Worm (Caenorhabditis elegans) whole organism, L4 larva: ENCODE measurements around the gene lst-6.

Experiments
- F44E2.7 ChIP-seq: fragments of 200-800 bp; sonication (Bioruptor generic); IDR thresholded peaks from 2 replicates; pipeline ENCODE4 v2.1.2; 2022; ENCODE audit warnings: missing genetic modification characterization, missing compliant biosample characterization
- T20F7.1 ChIP-seq: fragments of 200-800 bp; sonication (Bioruptor generic); optimal IDR thresholded peaks from 2 replicates; lab custom pipeline; 2018; ENCODE audit warnings: mild to moderate bottlenecking, missing genetic modification characterization, missing compliant biosample characterization
- Y75B8A.6 ChIP-seq: fragments of 200-800 bp; sonication (Bioruptor generic); IDR thresholded peaks from 2 replicates; pipeline ENCODE4 v1.3.6; 2022; ENCODE audit warnings: missing genetic modification reagents, missing genetic modification characterization, missing compliant biosample characterization
- ZK546.5 ChIP-seq, 2 experiments: sonication (generic microtip); optimal IDR thresholded peaks; 2 replicates each; lab custom pipeline; 2017; ENCODE audit warnings: missing biosample characterization in 2 of 2, missing genetic modification characterization in 2 of 2
- aha-1 ChIP-seq: fragments of 150-350 bp; peaks from one replicate; lab custom pipeline; 2014; ENCODE audit warnings: missing biosample characterization, missing genetic modification characterization
- arid-1 ChIP-seq: fragments of 200-800 bp; sonication (Bioruptor generic); conservative IDR thresholded peaks from 2 replicates; pipeline ENCODE4 v1.3.6; 2022; ENCODE audit warnings: missing genetic modification reagents, missing genetic modification characterization, missing compliant biosample characterization
- attf-4 ChIP-seq: sonication (generic microtip); optimal IDR thresholded peaks from 3 replicates; lab custom pipeline; 2017; ENCODE audit warnings: missing biosample characterization, missing genetic modification characterization
- ceh-20 ChIP-seq: fragments of 200-800 bp; sonication (Bioruptor generic); IDR thresholded peaks from 2 replicates; pipeline ENCODE4 v1.3.6; 2022; ENCODE audit warnings: missing genetic modification reagents, missing genetic modification characterization, missing compliant biosample characterization
- ceh-44 ChIP-seq: fragments of 200-800 bp; sonication (Bioruptor generic); IDR thresholded peaks from 2 replicates; pipeline ENCODE4 v1.3.6; 2022; ENCODE audit warnings: missing genetic modification reagents, missing genetic modification characterization, missing compliant biosample characterization
- cey-2 ChIP-seq: sonication (generic microtip); optimal IDR thresholded peaks from 3 replicates; lab custom pipeline; 2017; ENCODE audit warnings: missing genetic modification characterization, mild to moderate bottlenecking, missing compliant biosample characterization, antibody characterized with exemption, borderline replicate concordance; ENCODE audit not compliant: insufficient read depth
- daf-16 ChIP-seq, 3 experiments: sonication (generic microtip); optimal IDR thresholded peaks; 2 replicates each; lab custom pipeline; 2016 to 2017; ENCODE audit warnings: missing genetic modification characterization in 3 of 3, missing genetic modification reagents in 3 of 3, mild to moderate bottlenecking in 2 of 3, missing compliant biosample characterization in 2 of 3, missing biosample characterization in 1 of 3, moderate library complexity in 1 of 3
- daf-8 ChIP-seq: fragments of 200-800 bp; sonication (Bioruptor generic); IDR thresholded peaks from 2 replicates; pipeline ENCODE4 v1.3.6; 2022; ENCODE audit warnings: missing genetic modification characterization, missing compliant biosample characterization
- dmd-6 ChIP-seq: fragments of 200-800 bp; sonication (Bioruptor generic); IDR thresholded peaks from 2 replicates; pipeline ENCODE4 v1.3.6; 2022; ENCODE audit warnings: missing genetic modification reagents, missing genetic modification characterization, missing compliant biosample characterization
- dpl-1 ChIP-seq: fragments of 150-350 bp; optimal IDR thresholded peaks from 2 replicates; lab custom pipeline; 2014; ENCODE audit warnings: missing biosample characterization, missing genetic modification reagents, missing genetic modification characterization
- dve-1 ChIP-seq: sonication (generic microtip); optimal IDR thresholded peaks from 2 replicates; lab custom pipeline; 2017; ENCODE audit warnings: antibody characterized with exemption, mild to moderate bottlenecking, missing genetic modification characterization, missing compliant biosample characterization; ENCODE audit not compliant: insufficient read depth
- egl-43 ChIP-seq: fragments of 200-800 bp; sonication (Bioruptor generic); IDR thresholded peaks from 2 replicates; pipeline ENCODE4 v1.3.6; 2022; ENCODE audit warnings: missing genetic modification reagents, missing genetic modification characterization, missing compliant biosample characterization
- fkh-10 ChIP-seq: fragments of 150-350 bp; optimal IDR thresholded peaks from 2 replicates; lab custom pipeline; 2014; ENCODE audit warnings: missing biosample characterization, missing genetic modification reagents, missing genetic modification characterization
- fos-1 ChIP-seq: fragments of 150-350 bp; optimal IDR thresholded peaks from 2 replicates; lab custom pipeline; 2014; ENCODE audit warnings: missing biosample characterization, missing genetic modification characterization
- gei-8 ChIP-seq: fragments of 200-800 bp; sonication (Bioruptor generic); optimal IDR thresholded peaks from 2 replicates; lab custom pipeline; 2018; ENCODE audit warnings: mild to moderate bottlenecking, missing genetic modification characterization, missing compliant biosample characterization
- hlh-11 ChIP-seq: fragments of 200-800 bp; sonication (Bioruptor generic); optimal IDR thresholded peaks from 2 replicates; lab custom pipeline; 2018; ENCODE audit warnings: mild to moderate bottlenecking, missing genetic modification characterization, missing compliant biosample characterization
- hlh-30 ChIP-seq: sonication (generic microtip); optimal IDR thresholded peaks from 2 replicates; lab custom pipeline; 2017; ENCODE audit warnings: antibody characterized with exemption, mild to moderate bottlenecking, missing genetic modification characterization, missing compliant biosample characterization; ENCODE audit not compliant: insufficient read depth
- hmg-1.1 ChIP-seq: fragments of 200-800 bp; sonication (Bioruptor generic); IDR thresholded peaks from 2 replicates; pipeline ENCODE4 v1.3.6; 2022; ENCODE audit warnings: missing genetic modification reagents, missing genetic modification characterization, missing compliant biosample characterization
- jun-1 ChIP-seq: fragments of 150-350 bp; optimal IDR thresholded peaks from 2 replicates; lab custom pipeline; 2014; ENCODE audit warnings: missing biosample characterization, missing genetic modification reagents, missing genetic modification characterization
- lim-7 ChIP-seq: fragments of 200-800 bp; sonication (Bioruptor generic); IDR thresholded peaks from 2 replicates; pipeline ENCODE4 v1.3.6; 2022; ENCODE audit warnings: missing genetic modification characterization, missing compliant biosample characterization
- lin-13 ChIP-seq: fragments of 150-350 bp; optimal IDR thresholded peaks from 2 replicates; lab custom pipeline; 2014; ENCODE audit warnings: missing biosample characterization, missing genetic modification reagents, missing genetic modification characterization
- lin-38 ChIP-seq: fragments of 200-800 bp; sonication (Bioruptor generic); IDR thresholded peaks from 2 replicates; pipeline ENCODE4 v1.3.6; 2022; ENCODE audit warnings: missing genetic modification reagents, missing genetic modification characterization, missing compliant biosample characterization
- lsy-2 ChIP-seq, 2 experiments: fragments of 150-350 bp in 1 of 2; sonication (generic microtip) in 1 of 2; optimal IDR thresholded peaks; 2 replicates each; lab custom pipeline; 2014 to 2017; ENCODE audit warnings: missing biosample characterization in 2 of 2, missing genetic modification characterization in 2 of 2
- mdl-1 ChIP-seq, 2 experiments: fragments of 150-350 bp in 1 of 2; sonication (generic microtip) in 1 of 2; optimal IDR thresholded peaks; 2 replicates each; lab custom pipeline; 2014 to 2017; ENCODE audit warnings: missing biosample characterization in 2 of 2, missing genetic modification characterization in 2 of 2
- mep-1 ChIP-seq: fragments of 150-350 bp; sonication (generic microtip); optimal IDR thresholded peaks from 3 replicates; lab custom pipeline; 2014; ENCODE audit warnings: missing biosample characterization, missing genetic modification characterization
- mes-2 ChIP-seq: sonication (generic microtip); optimal IDR thresholded peaks from 2 replicates; lab custom pipeline; 2016; ENCODE audit warnings: missing genotype, mild to moderate bottlenecking, missing genetic modification characterization, missing compliant biosample characterization; ENCODE audit not compliant: poor library complexity, severe bottlenecking
- mxl-3 ChIP-seq: fragments of 200-800 bp; sonication (Bioruptor generic); optimal IDR thresholded peaks from 2 replicates; lab custom pipeline; 2018; ENCODE audit warnings: mild to moderate bottlenecking, missing genetic modification characterization, missing compliant biosample characterization
- nhr-10 ChIP-seq: fragments of 150-350 bp; optimal IDR thresholded peaks from 2 replicates; lab custom pipeline; 2014; ENCODE audit warnings: missing biosample characterization, missing genetic modification characterization
- nhr-28 ChIP-seq: fragments of 150-350 bp; optimal IDR thresholded peaks from 2 replicates; lab custom pipeline; 2014; ENCODE audit warnings: missing biosample characterization, missing genetic modification characterization
- nhr-6 ChIP-seq: fragments of 150-350 bp; optimal IDR thresholded peaks from 2 replicates; lab custom pipeline; 2014; ENCODE audit warnings: missing biosample characterization, missing genetic modification characterization
- php-3 ChIP-seq: fragments of 200-800 bp; sonication (Bioruptor generic); IDR thresholded peaks from 2 replicates; pipeline ENCODE4 v1.3.6; 2022; ENCODE audit warnings: missing genetic modification reagents, missing genetic modification characterization, missing compliant biosample characterization
- rbr-2 ChIP-seq: sonication (generic microtip); optimal IDR thresholded peaks from 2 replicates; lab custom pipeline; 2016; ENCODE audit warnings: missing genotype, missing genetic modification characterization, missing compliant biosample characterization
- saeg-2 ChIP-seq: fragments of 200-800 bp; sonication (Bioruptor generic); IDR thresholded peaks from 2 replicates; pipeline ENCODE4 v1.3.6; 2022; ENCODE audit warnings: missing genetic modification reagents, missing genetic modification characterization, missing compliant biosample characterization
- tag-97 ChIP-seq: fragments of 200-800 bp; sonication (Bioruptor generic); IDR thresholded peaks from 2 replicates; pipeline ENCODE4 v1.3.6; 2022; ENCODE audit warnings: missing genetic modification characterization, missing compliant biosample characterization
- unc-130 ChIP-seq: sonication (generic microtip); optimal IDR thresholded peaks from 2 replicates; lab custom pipeline; 2016; ENCODE audit warnings: missing genetic modification reagents, missing genetic modification characterization, missing compliant biosample characterization
- vab-7 ChIP-seq: fragments of 200-800 bp; sonication (Bioruptor generic); IDR thresholded peaks from 2 replicates; pipeline ENCODE4 v1.3.6; 2022; ENCODE audit warnings: missing genetic modification reagents, missing genetic modification characterization, missing compliant biosample characterization
- zag-1 ChIP-seq: fragments of 150-350 bp; optimal IDR thresholded peaks from 2 replicates; lab custom pipeline; 2014; ENCODE audit warnings: missing biosample characterization, missing genetic modification characterization
- zfp-3 ChIP-seq: fragments of 200-800 bp; sonication (Bioruptor generic); conservative IDR thresholded peaks from 2 replicates; pipeline ENCODE4 v1.3.6; 2022; ENCODE audit warnings: missing genetic modification reagents, missing genetic modification characterization, missing compliant biosample characterization
- ztf-7 ChIP-seq: fragments of 150-350 bp; optimal IDR thresholded peaks from 2 replicates; lab custom pipeline; 2014; ENCODE audit warnings: missing biosample characterization, missing genetic modification characterization

Gene lst-6

ce11 chrII:7053649-7054048 lies 31.3 kb upstream of the lst-6 start, which contains the start of gene ZK1127.4:
TSS of gene ZK1127.4 (plus strand) at chrII:7053949.
- TF ChIP-seq hmg-1.1 (GFP tag; lab: Robert Waterston, UW) (no peak), ZK546.5 (tag; optimal IDR thresholded peaks at IDR 0.05; lab: Kevin White, UChicago) (no peak), lim-7 (GFP tag; lab: Robert Waterston, UW) (no peak), egl-43 (no peak), Y75B8A.6 (GFP tag; lab: Robert Waterston, UW) (no peak), mxl-3 (no peak), zfp-3 (GFP tag; lab: Robert Waterston, UW) (no peak), zag-1 (tag; lab: Kevin White, UChicago) (no peak)

DNA sequence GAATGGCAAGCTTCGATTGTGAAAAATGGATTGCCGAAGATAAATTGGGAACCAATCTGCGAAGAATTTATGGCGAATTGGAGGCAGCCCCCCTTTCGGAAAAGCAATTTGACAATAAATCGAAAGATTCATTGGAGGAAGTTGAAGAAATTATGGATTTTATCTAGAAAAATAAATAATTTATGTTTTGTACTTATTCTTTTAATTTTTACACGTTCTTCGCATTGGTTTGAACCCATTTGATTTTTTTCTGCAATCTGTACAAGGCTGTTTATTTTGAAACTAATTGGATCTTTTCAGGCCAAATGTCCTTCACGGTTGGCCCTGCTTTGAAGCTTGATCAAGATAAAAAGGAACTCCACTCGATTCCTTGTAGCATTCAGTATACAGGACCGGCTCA lies 30.7 kb upstream of the lst-6 start, which contains the start of gene ZK1127.13:
TSS of gene ZK1127.13 (plus strand) at position 301 of the 400 bp plus-strand sequence.
- TF ChIP-seq lin-13 (GFP tag; lab: Kevin White, UChicago) (no peak), ztf-7 (tag; lab: Kevin White, UChicago) (no peak), tag-97 (GFP tag; lab: Robert Waterston, UW) (no peak), aha-1 (tag; lab: Kevin White, UChicago) (no peak), ceh-44 (GFP tag; lab: Robert Waterston, UW) (no peak), jun-1 (no peak), nhr-10 (no peak), gei-8 (no peak), fkh-10 (GFP tag; lab: Kevin White, UChicago) (no peak), unc-130 (no peak), fos-1 (tag; lab: Kevin White, UChicago) (no peak), arid-1 (no peak), vab-7 (GFP tag; lab: Robert Waterston, UW) (no peak), saeg-2 (GFP tag; lab: Robert Waterston, UW) (no peak), lim-7 (GFP tag; lab: Robert Waterston, UW) (no peak), egl-43 (no peak), daf-8 (GFP tag; lab: Robert Waterston, UW) (no peak), hlh-11 (tag; lab: Kevin White, UChicago) (no peak), cey-2 (tag; lab: Kevin White, UChicago) (no peak), zag-1 (tag; lab: Kevin White, UChicago) (no peak)

DNA sequence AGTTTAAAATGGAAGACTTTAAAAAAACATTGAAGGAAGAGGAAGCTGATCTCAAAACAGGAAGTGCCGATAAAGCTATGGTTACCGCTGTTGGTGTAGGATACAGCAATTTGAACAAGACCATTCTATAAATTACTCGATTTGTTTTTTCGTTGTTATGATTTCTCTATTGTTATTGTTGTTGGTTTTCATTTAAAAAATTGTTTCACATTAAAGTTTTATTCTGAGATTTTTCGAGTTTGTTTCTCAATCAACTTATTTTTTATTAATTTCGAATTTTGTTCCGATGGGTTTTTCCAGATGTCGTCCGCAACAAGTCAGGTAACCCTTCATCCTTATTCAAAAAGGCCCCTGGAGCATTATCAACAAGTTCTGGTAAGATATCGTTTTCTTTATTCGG lies 29.5 kb upstream of the lst-6 start, which contains the start of gene ZK1127.12:
TSS of gene ZK1127.12 (plus strand) at position 301 of the 400 bp plus-strand sequence.
- TF ChIP-seq lin-38 (GFP tag; lab: Robert Waterston, UW) (0 out of 2 replicates have a peak, but pooled peaks have one; percentile 28), F44E2.7 (GFP tag; lab: Robert Waterston, UW) (no peak)

ce11 chrII:7050021-7050722 lies 27.9 kb upstream of the lst-6 start, which contains the start of the genes tcer-1 and ZK1127.5:
TSS of gene tcer-1 (minus strand) at chrII:7050071.
TSS of gene ZK1127.5 (plus strand) at chrII:7050672.
- TF ChIP-seq unc-130 (peak; percentile 43), mdl-1 (tag; optimal IDR thresholded peaks at IDR 0.05; lab: Kevin White, UChicago) (peak in 1 of 2 experiments; percentile 6), T20F7.1 (GFP tag; lab: Kevin White, UChicago) (peak; percentile 57), Y75B8A.6 (GFP tag; lab: Robert Waterston, UW) (no peak), attf-4 (tag; lab: Kevin White, UChicago) (no peak), dpl-1 (GFP tag; lab: Kevin White, UChicago) (peak; percentile 65), dve-1 (tag; lab: Kevin White, UChicago) (peak; percentile 50), ceh-20 (GFP tag; lab: Robert Waterston, UW) (no peak), daf-16 (GFP tag; optimal IDR thresholded peaks at IDR 0.05; lab: Kevin White, UChicago) (no peak), daf-16 (tag; optimal IDR thresholded peaks at IDR 0.05; lab: Kevin White, UChicago) (peak; percentile 31), nhr-10 (no peak), nhr-6 (peak; percentile 44), php-3 (no peak), lsy-2 (tag; optimal IDR thresholded peaks at IDR 0.05; lab: Kevin White, UChicago) (peak in 1 of 2 experiments; percentile 83), nhr-28 (peak; percentile 18), lin-38 (GFP tag; lab: Robert Waterston, UW) (peak; percentile 96), rbr-2 (peak; percentile 30), hlh-30 (peak; percentile 36), mes-2 (tag; lab: Kevin White, UChicago) (peak; percentile 68), mep-1 (tag; lab: Kevin White, UChicago) (peak; percentile 65), dmd-6 (GFP tag; lab: Robert Waterston, UW) (0 out of 2 replicates have a peak, but pooled peaks have one; percentile 9)
- TF ChIP-seq, all 104 proteins: peak for 15
